Fruit fly (Drosophila melanogaster): Measurements from ENCODE around the gene Top2.

Gene Top2

dm6 chr2L:19453381-19453780 is at the start of gene Top2:
TSS of gene Top2 (minus strand) at chr2L:19453490.
- TF ChIP-seq fd96Ca (GFP tag; IDR thresholded peaks at IDR 0.05): no peak
- TF ChIP-seq Snoo (tag; optimal IDR thresholded peaks at IDR 0.05): no peak
- peak; percentile 17 for TF ChIP-seq CG8159 (tag; optimal IDR thresholded peaks at IDR 0.05)
- peak; percentile 7; the same call in 1 of the 3 replicates for TF ChIP-seq CG4496 (GFP tag; IDR thresholded peaks at IDR 0.05)

DNA sequence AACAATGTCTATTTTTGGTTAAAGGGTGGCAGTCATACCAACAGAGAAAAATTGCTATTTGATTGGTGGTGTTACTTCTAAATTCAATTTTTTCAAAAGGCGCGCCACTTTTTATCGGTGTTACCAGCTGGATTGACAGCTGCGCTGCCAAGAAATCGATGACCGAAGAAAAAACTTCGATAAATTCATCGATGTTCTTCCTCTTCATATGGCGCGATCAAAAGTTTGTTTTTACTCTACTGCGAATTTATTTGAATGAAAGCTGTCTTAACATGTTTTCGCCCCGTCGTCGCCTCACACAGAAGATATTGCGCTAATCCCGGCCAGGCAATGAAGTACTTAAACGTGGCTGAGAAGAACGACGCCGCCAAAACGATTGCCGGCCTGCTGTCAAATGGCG is 44.7 kb upstream of the Top2 start, which contains the start of gene Top3alpha:
TSS of gene Top3alpha (plus strand) at position 186 of the 400 bp plus-strand sequence.
- no peak for TF ChIP-seq CG34367 (tag; optimal IDR thresholded peaks at IDR 0.05)
- TF ChIP-seq rn (GFP tag; IDR thresholded peaks at IDR 0.05): no peak
- no peak for TF ChIP-seq CG32121 (GFP tag; IDR thresholded peaks at IDR 0.05)
- TF ChIP-seq CG14655 (GFP tag; optimal IDR thresholded peaks at IDR 0.05): no peak
- no peak for TF ChIP-seq CG17806 (tag; optimal IDR thresholded peaks at IDR 0.05)
- no peak for TF ChIP-seq CG9948 (tag; optimal IDR thresholded peaks at IDR 0.05)
- TF ChIP-seq CG13204 (GFP tag; optimal IDR thresholded peaks at IDR 0.05): no peak
- no peak for TF ChIP-seq D1 (tag; optimal IDR thresholded peaks at IDR 0.05)
- TF ChIP-seq CG10348 (GFP tag; IDR thresholded peaks at IDR 0.05): no peak
- TF ChIP-seq CG4496 (GFP tag; IDR thresholded peaks at IDR 0.05): no peak
- no peak for TF ChIP-seq Snoo (tag; optimal IDR thresholded peaks at IDR 0.05)
- no peak for TF ChIP-seq CG8301 (tag; optimal IDR thresholded peaks at IDR 0.05)
- TF ChIP-seq CG8159 (tag; optimal IDR thresholded peaks at IDR 0.05): no peak
- no peak for TF ChIP-seq CG12605 (GFP tag; IDR thresholded peaks at IDR 0.05)

- TF ChIP-seq CG15710 (tag; optimal IDR thresholded peaks at IDR 0.05): peak; percentile 70
- peak; percentile 19 for TF ChIP-seq EcR (GFP tag; optimal IDR thresholded peaks at IDR 0.05)
- TF ChIP-seq CG9948 (tag; optimal IDR thresholded peaks at IDR 0.05): peak; percentile 43
- TF ChIP-seq CG32121 (GFP tag; IDR thresholded peaks at IDR 0.05): peak; percentile 56; the same call in 1 of the 2 replicates
- TF ChIP-seq Pif1A (GFP tag; optimal IDR thresholded peaks at IDR 0.05): no peak
Observed at dm6 chr2L:19492934-19493686, 39.8 kb upstream of the Top2 start, which contains the start of the genes swm and Ctu2. TSS of gene swm (plus strand) at chr2L:19493251. TSS of gene Ctu2 (minus strand) at chr2L:19493253.

dm6 chr2L:19489997-19490461 is 36.7 kb upstream of the Top2 start, which contains the start of the genes CG10194 and CG18094:
TSS of gene CG10194 (minus strand) at chr2L:19490104.
TSS of gene CG18094 (plus strand) at chr2L:19490262.
- TF ChIP-seq CG4496 (GFP tag; IDR thresholded peaks at IDR 0.05) (peak; percentile 40; the same call in 1 of the 3 replicates), rn (GFP tag; IDR thresholded peaks at IDR 0.05) (no peak), Pif1A (GFP tag; optimal IDR thresholded peaks at IDR 0.05) (no peak), Pif1B (GFP tag; optimal IDR thresholded peaks at IDR 0.05) (no peak), CG17806 (tag; optimal IDR thresholded peaks at IDR 0.05) (no peak), CG8301 (tag; optimal IDR thresholded peaks at IDR 0.05) (no peak), Snoo (tag; optimal IDR thresholded peaks at IDR 0.05) (no peak), CG14655 (GFP tag; optimal IDR thresholded peaks at IDR 0.05) (no peak), CG8159 (tag; optimal IDR thresholded peaks at IDR 0.05) (no peak), CG12605 (GFP tag; IDR thresholded peaks at IDR 0.05) (peak; percentile 61), CG10348 (GFP tag; IDR thresholded peaks at IDR 0.05) (no peak), CG32121 (GFP tag; IDR thresholded peaks at IDR 0.05) (peak; percentile 50)

DNA sequence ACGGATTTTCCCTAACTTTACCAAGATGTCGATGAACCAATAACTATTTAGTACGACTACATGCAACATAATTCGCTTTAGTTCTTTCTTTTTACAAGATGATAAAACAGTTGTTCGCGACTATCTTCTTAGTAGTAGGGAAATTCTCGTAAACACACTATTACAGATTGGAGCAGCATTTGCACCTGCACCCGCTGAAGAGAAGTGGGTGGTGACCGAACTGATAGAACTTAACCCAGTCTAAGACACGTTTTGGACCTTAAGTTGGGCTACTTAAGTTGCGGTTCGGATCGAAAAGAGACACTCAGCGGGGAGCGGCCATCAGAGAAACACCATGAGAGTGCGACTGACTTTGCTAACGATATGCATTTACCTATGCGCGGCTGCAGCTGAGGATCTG is 33.9 kb upstream of the Top2 start, which contains the start of gene CG13083:
TSS of gene CG13083 (plus strand) at position 301 of the 400 bp plus-strand sequence.
- TF ChIP-seq CG15710 (tag; optimal IDR thresholded peaks at IDR 0.05): no peak
- TF ChIP-seq Ets98B (GFP tag; IDR thresholded peaks at IDR 0.05): no peak
- TF ChIP-seq CG8159 (tag; optimal IDR thresholded peaks at IDR 0.05): no peak
- TF ChIP-seq D1 (tag; optimal IDR thresholded peaks at IDR 0.05): no peak

DNA sequence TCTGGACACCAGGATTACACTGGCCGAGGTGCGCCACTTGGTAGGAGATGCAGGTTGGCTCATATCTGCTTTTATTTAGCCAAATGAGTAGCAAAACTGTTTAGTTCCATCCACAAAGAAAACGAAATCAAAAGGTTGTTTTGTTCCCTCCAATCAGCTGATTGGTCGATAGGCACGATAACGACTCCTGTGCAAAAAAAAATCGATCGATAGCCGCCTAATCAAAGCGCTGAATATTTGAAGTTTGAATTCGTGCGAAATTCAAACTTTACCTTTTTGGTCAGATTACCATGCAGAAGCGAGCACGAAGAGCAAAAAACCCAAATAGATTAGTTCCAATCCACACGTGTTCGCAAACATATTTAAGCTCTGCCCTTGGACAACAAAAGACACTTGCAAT is 31.2 kb upstream of the Top2 start, which contains the start of the genes CG10195 and CG13084:
TSS of gene CG10195 (minus strand) at position 167 of the 400 bp plus-strand sequence.
TSS of gene CG13084 (plus strand) at position 392 of the 400 bp plus-strand sequence.
- TF ChIP-seq CG12605 (GFP tag; IDR thresholded peaks at IDR 0.05) (no peak), CG14655 (GFP tag; optimal IDR thresholded peaks at IDR 0.05) (no peak), fd96Ca (GFP tag; IDR thresholded peaks at IDR 0.05) (no peak), rn (GFP tag; IDR thresholded peaks at IDR 0.05) (no peak), gl (tag; optimal IDR thresholded peaks at IDR 0.05) (no peak), CG9948 (tag; optimal IDR thresholded peaks at IDR 0.05) (no peak), CG15710 (tag; optimal IDR thresholded peaks at IDR 0.05) (no peak)

Measured in whole organism, pupa.